Worm (Caenorhabditis elegans): ENCODE results near the gene Y41C4A.12.
A peak's percentile ranks its signal among the peaks of the same experiment; 100 is the strongest.

Y41C4A.12 gene

ce11 chrIII:11731491-11731890 lies 5.0 kb upstream of the Y41C4A.12 start:
- TF ChIP-seq blmp-1 (tag; optimal IDR thresholded peaks at IDR 0.05) = peak; percentile 56
- no peak for TF ChIP-seq efl-1 (optimal IDR thresholded peaks at IDR 0.05)
- TF ChIP-seq efl-1 (GFP tag; optimal IDR thresholded peaks at IDR 0.05 in 1 of 2) = peak in 1 of 2 experiments; percentile 69
- no peak for TF ChIP-seq nhr-90 (tag; optimal IDR thresholded peaks at IDR 0.05; ENCODE audit: poor library complexity)
- no peak for TF ChIP-seq ceh-82 (tag; optimal IDR thresholded peaks at IDR 0.05)
- no peak for TF ChIP-seq C16A3.4 (tag; optimal IDR thresholded peaks at IDR 0.05)

- no peak for TF ChIP-seq fkh-10 (GFP tag; optimal IDR thresholded peaks at IDR 0.05)
- TF ChIP-seq nhr-84 (tag; optimal IDR thresholded peaks at IDR 0.05) = no peak
- TF ChIP-seq efl-1 (optimal IDR thresholded peaks at IDR 0.05) = no peak
- peak in 1 of 2 experiments; percentile 65 for TF ChIP-seq efl-1 (GFP tag; optimal IDR thresholded peaks at IDR 0.05 in 1 of 2)
- TF ChIP-seq efl-3 (GFP tag; optimal IDR thresholded peaks at IDR 0.05) = no peak
Observed at ce11 chrIII:11730850-11731249, 4.4 kb upstream of the Y41C4A.12 start.

- TF ChIP-seq hpl-2 (GFP tag; optimal IDR thresholded peaks at IDR 0.05) = no peak
- TF ChIP-seq sptf-1 (tag; optimal IDR thresholded peaks at IDR 0.05) = no peak
- TF ChIP-seq sox-4 (tag; optimal IDR thresholded peaks at IDR 0.05) = no peak
- TF ChIP-seq aly-2 (tag; optimal IDR thresholded peaks at IDR 0.05) = no peak
- no peak for TF ChIP-seq nhr-237 (tag; optimal IDR thresholded peaks at IDR 0.05)
- TF ChIP-seq skn-1 (tag; optimal IDR thresholded peaks at IDR 0.05) = no peak
- no peak for TF ChIP-seq ceh-82 (tag; optimal IDR thresholded peaks at IDR 0.05)
- no peak for TF ChIP-seq nhr-90 (tag; optimal IDR thresholded peaks at IDR 0.05; ENCODE audit: poor library complexity)
- TF ChIP-seq C04F5.9 (tag; optimal IDR thresholded peaks at IDR 0.05) = no peak
- TF ChIP-seq dsc-1 (tag; optimal IDR thresholded peaks at IDR 0.05) = no peak
- TF ChIP-seq irx-1 (tag; optimal IDR thresholded peaks at IDR 0.05) = no peak
- no peak for TF ChIP-seq lin-14 (GFP tag; optimal IDR thresholded peaks at IDR 0.05)
Observed at ce11 chrIII:11730312-11730711, 3.8 kb upstream of the Y41C4A.12 start, which contains the start of gene Y41C4A.18. Y41C4A.18 (plus strand) TSS chrIII:11730612.

ce11 chrIII:11727010-11727409 lies 520 bp upstream of the Y41C4A.12 start:
- no peak for TF ChIP-seq C34B4.2 (tag; optimal IDR thresholded peaks at IDR 0.05)
- TF ChIP-seq egl-27 (tag; optimal IDR thresholded peaks at IDR 0.05) = no peak
- TF ChIP-seq nhr-76 (tag; optimal IDR thresholded peaks at IDR 0.05) = no peak
- no peak for TF ChIP-seq ama-1 (optimal IDR thresholded peaks at IDR 0.05)
- peak; percentile 30 for TF ChIP-seq blmp-1 (tag; optimal IDR thresholded peaks at IDR 0.05)
- no peak for TF ChIP-seq jun-1 (tag; optimal IDR thresholded peaks at IDR 0.05)
- no peak for TF ChIP-seq lin-39 (tag; optimal IDR thresholded peaks at IDR 0.05)
- no peak for TF ChIP-seq ceh-90 (tag; optimal IDR thresholded peaks at IDR 0.05)
- no peak for TF ChIP-seq nhr-47 (tag; optimal IDR thresholded peaks at IDR 0.05)
- no peak for TF ChIP-seq nhr-20 (tag; optimal IDR thresholded peaks at IDR 0.05)
- no peak for TF ChIP-seq sup-37 (GFP tag; optimal IDR thresholded peaks at IDR 0.05)
- TF ChIP-seq nhr-90 (tag; optimal IDR thresholded peaks at IDR 0.05; ENCODE audit: poor library complexity) = no peak
- TF ChIP-seq elt-3 (tag; optimal IDR thresholded peaks at IDR 0.05) = peak in 5 of 6 experiments; percentile 41 to 96 (median 91)
- TF ChIP-seq nhr-19 (GFP tag; conservative IDR thresholded peaks at IDR 0.05) = no peak
- TF ChIP-seq ces-1 (GFP tag; optimal IDR thresholded peaks at IDR 0.05) = no peak
- no peak for TF ChIP-seq nhr-11 (tag; optimal IDR thresholded peaks at IDR 0.05)
- TF ChIP-seq zag-1 (tag; optimal IDR thresholded peaks at IDR 0.05) = no peak
- TF ChIP-seq lin-15B (tag; optimal IDR thresholded peaks at IDR 0.05) = no peak
- TF ChIP-seq dpl-1 (GFP tag; optimal IDR thresholded peaks at IDR 0.05) = no peak
- TF ChIP-seq elt-2 (tag; optimal IDR thresholded peaks at IDR 0.05) = peak; percentile 44
- TF ChIP-seq nhr-71 (tag; optimal IDR thresholded peaks at IDR 0.05) = no peak
- TF ChIP-seq swsn-7 (tag; optimal IDR thresholded peaks at IDR 0.05) = no peak
- TF ChIP-seq ceh-63 (GFP tag; optimal IDR thresholded peaks at IDR 0.05) = no peak

Data from whole organism, L1 larva.